Fruit fly (Drosophila melanogaster): ENCODE data around the gene hng3.
A peak's percentile ranks its signal among the peaks of the same experiment; 100 is the strongest.

Gene hng3

DNA sequence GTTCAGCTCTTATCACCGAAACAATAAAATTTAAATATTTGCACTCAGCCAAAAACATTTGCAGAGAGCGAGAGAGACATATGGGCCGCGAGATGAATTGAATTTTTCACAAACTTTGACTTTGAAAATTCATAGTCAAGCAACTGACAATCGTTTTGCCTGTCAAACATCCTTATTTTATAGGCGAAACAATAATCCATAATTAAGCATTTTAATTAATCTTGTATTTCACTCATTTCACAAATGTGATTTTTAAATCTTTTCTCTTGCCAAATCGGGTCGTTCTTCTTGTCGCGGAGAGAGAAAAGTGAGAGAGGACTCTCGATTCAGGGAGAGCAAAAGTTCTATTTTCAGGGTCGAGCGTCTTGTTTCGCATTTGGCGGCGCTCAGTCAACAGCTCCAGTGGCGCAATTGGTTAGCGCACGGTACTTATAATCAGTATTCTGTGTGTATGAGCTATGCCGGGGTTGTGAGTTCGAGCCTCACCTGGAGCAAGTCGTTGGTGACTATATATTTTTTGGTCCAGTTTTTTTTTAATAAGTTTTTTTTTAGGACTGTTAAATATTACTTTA is 13.9 kb upstream of the hng3 start:
- TF ChIP-seq sug (tag; optimal IDR thresholded peaks at IDR 0.05) (no peak), Lim3 (GFP tag; IDR thresholded peaks at IDR 0.05) (no peak), CG8089 (GFP tag; optimal IDR thresholded peaks at IDR 0.05) (no peak), sens (GFP tag) (peak; percentile 85), hb (GFP tag; IDR thresholded peaks at IDR 0.05; ENCODE audit: partially characterized antibody) (peak; percentile 28; the same call in 1 of the 3 replicates), knrl (GFP tag; IDR thresholded peaks at IDR 0.05; ENCODE audit: partially characterized antibody) (peak; percentile 50; the same call in 2 of the 3 replicates), ci (GFP tag; IDR thresholded peaks at IDR 0.05) (peak; percentile 34; the same call in 1 of the 3 replicates), CG1832 (GFP tag; optimal IDR thresholded peaks at IDR 0.05) (no peak), Dll (GFP tag; IDR thresholded peaks at IDR 0.05; ENCODE audit: partially characterized antibody) (peak; percentile 57; the same call in 3 of the 4 replicates), vvl (GFP tag; IDR thresholded peaks at IDR 0.05) (peak; percentile 53), CG1792 (GFP tag; optimal IDR thresholded peaks at IDR 0.05) (no peak), zen2 (GFP tag; IDR thresholded peaks at IDR 0.05; ENCODE audit: partially characterized antibody) (peak; percentile 20; the same call in 2 of the 3 replicates), wor (GFP tag; IDR thresholded peaks at IDR 0.05) (no peak), CG18476 (GFP tag; optimal IDR thresholded peaks at IDR 0.05) (no peak), tna (GFP tag; IDR thresholded peaks at IDR 0.05; ENCODE audit: partially characterized antibody) (peak; percentile 68), luna (GFP tag; optimal IDR thresholded peaks at IDR 0.05) (no peak), Doc3 (GFP tag; IDR thresholded peaks at IDR 0.05; ENCODE audit: partially characterized antibody) (0 out of 3 replicates have a peak, but pooled peaks have one; percentile 40), unc-4 (GFP tag; IDR thresholded peaks at IDR 0.05; ENCODE audit: partially characterized antibody) (peak; percentile 38; the same call in 1 of the 2 replicates), croc (GFP tag; conservative IDR thresholded peaks at IDR 0.05) (no peak), mld (GFP tag; IDR thresholded peaks at IDR 0.05; ENCODE audit: partially characterized antibody) (peak; percentile 88), Dref (GFP tag; IDR thresholded peaks at IDR 0.05) (no peak), CG12769 (tag; optimal IDR thresholded peaks at IDR 0.05) (no peak), bbx (GFP tag; IDR thresholded peaks at IDR 0.05; ENCODE audit: partially characterized antibody) (peak; percentile 80), gt (GFP tag; IDR thresholded peaks at IDR 0.05) (no peak), CG2889 (GFP tag; IDR thresholded peaks at IDR 0.05) (no peak), HLH4C (GFP tag; IDR thresholded peaks at IDR 0.05; ENCODE audit: partially characterized antibody) (peak; percentile 57; the same call in 1 of the 3 replicates), gcm (GFP tag; optimal IDR thresholded peaks at IDR 0.05) (no peak), chinmo (GFP tag; IDR thresholded peaks at IDR 0.05; ENCODE audit: partially characterized antibody) (peak; percentile 86; the same call in 2 of the 4 replicates), hbn (GFP tag; IDR thresholded peaks at IDR 0.05; ENCODE audit: partially characterized antibody) (peak; percentile 49), CG4360 (GFP tag; IDR thresholded peaks at IDR 0.05) (no peak), ken (GFP tag; IDR thresholded peaks at IDR 0.05) (no peak), Xrp1 (GFP tag; IDR thresholded peaks at IDR 0.05) (no peak), psq (GFP tag; optimal IDR thresholded peaks at IDR 0.05) (no peak), Six4 (GFP tag; optimal IDR thresholded peaks at IDR 0.05) (no peak), sob (GFP tag; IDR thresholded peaks at IDR 0.05) (peak; percentile 10; the same call in 1 of the 2 replicates), CG18262 (tag; optimal IDR thresholded peaks at IDR 0.05) (no peak), CG42726 (GFP tag; IDR thresholded peaks at IDR 0.05; ENCODE audit: partially characterized antibody) (peak; percentile 89), Deaf1 (tag; optimal IDR thresholded peaks at IDR 0.05) (peak; percentile 7), CG11085 (GFP tag; IDR thresholded peaks at IDR 0.05) (no peak), Trl (optimal IDR thresholded peaks at IDR 0.05) (peak; percentile 92 to 93), Trl (GFP tag; optimal IDR thresholded peaks at IDR 0.05) (peak; percentile 17), Dip3 (GFP tag; optimal IDR thresholded peaks at IDR 0.05) (no peak), amos (GFP tag; IDR thresholded peaks at IDR 0.05; ENCODE audit: partially characterized antibody) (peak; percentile 86), chm (GFP tag; IDR thresholded peaks at IDR 0.05) (peak; percentile 25; the same call in 1 of the 2 replicates), mirr (GFP tag; optimal IDR thresholded peaks at IDR 0.05) (no peak), CG2199 (GFP tag; IDR thresholded peaks at IDR 0.05) (0 out of 3 replicates have a peak, but pooled peaks have one; percentile 66), az2 (GFP tag; optimal IDR thresholded peaks at IDR 0.05) (no peak), CG13424 (tag; optimal IDR thresholded peaks at IDR 0.05) (no peak), Bdp1 (GFP tag; optimal IDR thresholded peaks at IDR 0.05) (peak; percentile 99)

Data from whole organism, embryonic.